Worm (Caenorhabditis elegans): ENCODE results near the gene plg-1.
A peak's percentile ranks its signal among the peaks of the same experiment; 100 is the strongest.

plg-1 gene

DNA sequence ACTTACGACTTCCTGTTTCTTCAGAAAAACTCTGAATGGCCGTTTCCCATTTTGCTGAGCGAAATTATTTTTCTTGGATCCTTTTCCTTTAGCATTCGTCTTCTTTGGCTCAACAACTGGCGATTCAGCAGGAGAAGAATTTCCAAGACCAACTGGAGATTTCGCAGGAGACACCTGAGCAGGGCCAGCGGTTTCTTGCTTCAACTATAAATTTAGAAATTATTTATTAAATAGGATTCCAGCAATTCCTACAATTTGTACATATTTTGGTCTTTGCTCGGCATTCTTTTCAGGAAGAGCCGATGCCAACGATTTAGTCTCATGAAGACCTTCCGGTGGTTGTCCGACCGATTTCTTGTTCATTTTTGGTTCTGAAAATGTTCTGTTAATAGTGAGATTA, 2.6 kb upstream of the plg-1 start, which contains the start of gene F44E2.8:
F44E2.8 (minus strand) TSS at position 371 of the 400 bp plus-strand sequence.
- no peak for TF ChIP-seq nhr-23 (tag; optimal IDR thresholded peaks at IDR 0.05)
- TF ChIP-seq gmeb-1 (tag; optimal IDR thresholded peaks at IDR 0.05) = no peak
- TF ChIP-seq snpc-4 (tag; optimal IDR thresholded peaks at IDR 0.05) = no peak
- no peak for TF ChIP-seq fos-1 (tag; optimal IDR thresholded peaks at IDR 0.05)

DNA sequence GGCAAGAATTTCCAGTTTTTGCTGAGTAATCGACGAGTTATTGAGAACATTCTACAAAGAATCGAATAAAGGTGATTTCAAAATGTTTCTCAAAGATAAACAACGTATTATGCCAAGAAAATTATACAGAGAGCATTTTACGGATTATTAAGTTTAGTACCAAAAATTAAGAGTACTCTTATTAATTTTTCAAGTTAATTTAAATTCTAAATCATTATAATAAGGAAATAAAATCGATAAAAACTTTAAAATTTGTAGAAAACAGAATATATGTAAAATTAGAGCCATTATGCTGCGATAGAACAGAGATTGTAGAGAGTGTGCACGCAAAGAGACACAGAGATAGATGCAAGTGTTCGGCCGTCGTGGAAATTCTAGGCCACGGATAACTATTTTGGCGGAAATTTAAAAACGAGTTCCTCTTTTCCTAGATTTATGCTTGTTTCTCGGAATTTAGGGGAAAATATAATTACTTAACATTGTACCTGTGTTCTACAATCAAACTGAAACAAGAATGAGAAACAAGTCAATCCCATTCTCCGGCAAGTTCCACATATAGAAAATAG, 1.5 kb upstream of the plg-1 start, which contains the start of gene F44E2.9:
F44E2.9 (minus strand) TSS at position 51 of the 566 bp plus-strand sequence.
- TF ChIP-seq unc-55 (GFP tag; optimal IDR thresholded peaks at IDR 0.05) (peak; percentile 90), skn-1 (tag; optimal IDR thresholded peaks at IDR 0.05) (peak; percentile 7), dmd-4 (tag; optimal IDR thresholded peaks at IDR 0.05) (no peak), crh-2 (tag; optimal IDR thresholded peaks at IDR 0.05) (peak; percentile 50), C34F6.9 (tag; optimal IDR thresholded peaks at IDR 0.05) (peak; percentile 87), nhr-6 (tag; optimal IDR thresholded peaks at IDR 0.05) (peak; percentile 8), nhr-10 (tag; optimal IDR thresholded peaks at IDR 0.05) (no peak), gmeb-1 (tag; optimal IDR thresholded peaks at IDR 0.05) (peak; percentile 91), aly-2 (tag; optimal IDR thresholded peaks at IDR 0.05) (no peak), F13H6.1 (tag; optimal IDR thresholded peaks at IDR 0.05) (no peak), lin-11 (tag; optimal IDR thresholded peaks at IDR 0.05) (peak; percentile 31), nhr-237 (tag; optimal IDR thresholded peaks at IDR 0.05) (no peak), lsy-2 (tag; optimal IDR thresholded peaks at IDR 0.05) (peak; percentile 45 to 84), ztf-11 (tag; optimal IDR thresholded peaks at IDR 0.05) (no peak), snpc-4 (tag; optimal IDR thresholded peaks at IDR 0.05) (no peak), ztf-4 (tag; optimal IDR thresholded peaks at IDR 0.05) (no peak), nhr-129 (tag; optimal IDR thresholded peaks at IDR 0.05) (peak; percentile 54), sma-9 (GFP tag; optimal IDR thresholded peaks at IDR 0.05) (peak; percentile 70), sma-9 (tag; optimal IDR thresholded peaks at IDR 0.05) (no peak), fos-1 (tag; optimal IDR thresholded peaks at IDR 0.05) (peak; percentile 18), sma-3 (GFP tag; optimal IDR thresholded peaks at IDR 0.05) (peak; percentile 60), nhr-77 (tag; optimal IDR thresholded peaks at IDR 0.05) (no peak), ZK546.5 (tag; optimal IDR thresholded peaks at IDR 0.05) (no peak), ztf-1 (GFP tag; conservative IDR thresholded peaks at IDR 0.05) (no peak), nhr-21 (tag; optimal IDR thresholded peaks at IDR 0.05) (no peak), mbf-1 (tag; optimal IDR thresholded peaks at IDR 0.05) (no peak)

DNA sequence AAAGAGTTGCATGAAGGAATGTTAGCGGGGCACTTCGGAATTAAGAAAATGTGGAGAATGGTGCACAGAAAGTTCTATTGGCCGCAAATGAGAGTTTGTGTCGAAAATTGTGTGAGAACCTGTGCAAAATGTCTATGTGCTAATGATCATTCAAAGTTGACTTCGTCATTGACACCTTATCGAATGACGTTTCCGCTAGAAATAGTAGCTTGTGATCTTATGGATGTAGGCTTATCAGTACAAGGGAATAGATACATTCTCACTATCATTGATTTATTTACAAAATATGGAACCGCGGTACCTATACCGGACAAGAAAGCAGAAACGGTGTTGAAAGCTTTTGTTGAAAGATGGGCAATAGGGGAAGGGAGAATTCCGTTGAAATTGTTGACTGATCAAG, 6.4 kb downstream of the plg-1 start:
- TF ChIP-seq nhr-10 (tag; optimal IDR thresholded peaks at IDR 0.05) = no peak
- TF ChIP-seq blmp-1 (tag; optimal IDR thresholded peaks at IDR 0.05; ENCODE audit: insufficient read depth) = no peak
- TF ChIP-seq elt-3 (tag; optimal IDR thresholded peaks at IDR 0.05) = no peak
- TF ChIP-seq C34F6.9 (tag; optimal IDR thresholded peaks at IDR 0.05) = no peak
- no peak for TF ChIP-seq zag-1 (tag; optimal IDR thresholded peaks at IDR 0.05)
- no peak for TF ChIP-seq Y55F3AM.14 (GFP tag; optimal IDR thresholded peaks at IDR 0.05)
- no peak for TF ChIP-seq ama-1 (optimal IDR thresholded peaks at IDR 0.05)
- TF ChIP-seq ztf-4 (tag; optimal IDR thresholded peaks at IDR 0.05) = no peak
- TF ChIP-seq nhr-237 (tag; optimal IDR thresholded peaks at IDR 0.05) = no peak

ce11 chrIII:8865294-8865766, 13.3 kb downstream of the plg-1 start:
- no peak for TF ChIP-seq ceh-82 (tag; optimal IDR thresholded peaks at IDR 0.05)
- TF ChIP-seq F13H6.1 (tag; optimal IDR thresholded peaks at IDR 0.05) = peak; percentile 87
- TF ChIP-seq nhr-21 (tag; optimal IDR thresholded peaks at IDR 0.05) = peak; percentile 53
- TF ChIP-seq peb-1 (tag; optimal IDR thresholded peaks at IDR 0.05) = no peak
- TF ChIP-seq fos-1 (tag; optimal IDR thresholded peaks at IDR 0.05) = peak; percentile 84
- no peak for TF ChIP-seq lin-11 (tag; optimal IDR thresholded peaks at IDR 0.05)
- TF ChIP-seq mdl-1 (tag; optimal IDR thresholded peaks at IDR 0.05) = peak; percentile 17 to 31
- TF ChIP-seq nhr-25 (tag; optimal IDR thresholded peaks at IDR 0.05) = peak; percentile 47
- peak; percentile 3 for TF ChIP-seq mab-5 (tag; optimal IDR thresholded peaks at IDR 0.05)
- peak in 1 of 2 experiments; percentile 63 for TF ChIP-seq lsy-2 (tag; optimal IDR thresholded peaks at IDR 0.05)
- TF ChIP-seq nhr-129 (tag; optimal IDR thresholded peaks at IDR 0.05) = peak; percentile 57
- peak; percentile 75 for TF ChIP-seq crh-2 (tag; optimal IDR thresholded peaks at IDR 0.05)
- peak; percentile 62 for TF ChIP-seq gmeb-1 (tag; optimal IDR thresholded peaks at IDR 0.05)
- peak; percentile 18 for TF ChIP-seq nhr-77 (tag; optimal IDR thresholded peaks at IDR 0.05)
- TF ChIP-seq mbf-1 (tag; optimal IDR thresholded peaks at IDR 0.05) = no peak
- TF ChIP-seq ceh-16 (tag; optimal IDR thresholded peaks at IDR 0.05) = peak; percentile 2
- no peak for TF ChIP-seq C34F6.9 (tag; optimal IDR thresholded peaks at IDR 0.05)
- no peak for TF ChIP-seq nhr-12 (tag; optimal IDR thresholded peaks at IDR 0.05)
- peak; percentile 97 for TF ChIP-seq ama-1 (optimal IDR thresholded peaks at IDR 0.05)
- peak; percentile 3 for TF ChIP-seq snpc-4 (tag; optimal IDR thresholded peaks at IDR 0.05)
- peak; percentile 75 for TF ChIP-seq sma-3 (GFP tag; optimal IDR thresholded peaks at IDR 0.05)
- TF ChIP-seq nhr-10 (tag; optimal IDR thresholded peaks at IDR 0.05) = peak; percentile 50
- TF ChIP-seq sem-4 (tag; optimal IDR thresholded peaks at IDR 0.05) = peak; percentile 51
- TF ChIP-seq lin-13 (GFP tag; optimal IDR thresholded peaks at IDR 0.05) = peak; percentile 65
- TF ChIP-seq Y55F3AM.14 (GFP tag; optimal IDR thresholded peaks at IDR 0.05) = peak; percentile 87
